Fruit fly (Drosophila melanogaster) S2 (cell line): ENCODE data around the gene Pli.

Experiments
- CG8478 ChIP-seq: fragments of >200 bp; optimal IDR thresholded peaks from 2 replicates; lab custom pipeline; 2018
- CTCF ChIP-seq, 2 experiments: fragments of >200 bp; optimal IDR thresholded peaks; 2 replicates each; lab custom pipeline; 2018

Gene Pli

dm6 chr3R:23887572-23887971, 2.3 kb downstream of the Pli start:
- no peak for TF ChIP-seq CTCF (optimal IDR thresholded peaks at IDR 0.05; lab: Kevin White, UChicago)

dm6 chr3R:23887096-23887421, 2.8 kb downstream of the Pli start:
- TF ChIP-seq CG8478 (lab: Kevin White, UChicago) (no peak), CTCF (optimal IDR thresholded peaks at IDR 0.05; lab: Kevin White, UChicago) (no peak)

dm6 chr3R:23886270-23887095, 3.4 kb downstream of the Pli start:
- TF ChIP-seq CG8478 (lab: Kevin White, UChicago) = no peak

DNA sequence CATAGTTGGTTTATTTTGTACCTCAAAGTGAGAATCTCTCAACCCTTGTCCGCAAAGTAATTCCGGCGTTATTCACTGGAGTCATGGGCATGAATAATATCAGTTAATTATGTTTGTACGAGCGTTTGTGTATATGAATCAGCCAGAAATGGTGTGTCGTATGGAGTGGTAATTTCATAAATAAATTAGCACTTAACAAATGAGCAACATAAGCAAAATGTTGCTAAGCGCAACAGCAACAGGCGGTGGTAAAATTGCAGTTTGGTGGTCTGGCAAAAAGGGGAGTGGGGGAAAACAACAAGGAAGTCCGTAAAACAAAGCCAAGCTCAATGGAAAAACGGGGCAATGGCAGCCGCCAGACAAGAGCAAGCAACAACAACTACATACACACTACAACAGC, 4.2 kb downstream of the Pli start:
- no peak for TF ChIP-seq CTCF (optimal IDR thresholded peaks at IDR 0.05; lab: Kevin White, UChicago)
- TF ChIP-seq CG8478 (lab: Kevin White, UChicago) = no peak

dm6 chr3R:23885182-23885581, 4.7 kb downstream of the Pli start:
- TF ChIP-seq CG8478 (lab: Kevin White, UChicago) (no peak), CTCF (optimal IDR thresholded peaks at IDR 0.05; lab: Kevin White, UChicago) (no peak)

- no peak for TF ChIP-seq CG8478 (lab: Kevin White, UChicago)
- no peak for TF ChIP-seq CTCF (optimal IDR thresholded peaks at IDR 0.05; lab: Kevin White, UChicago)
These were observed 5.6 kb downstream of the Pli start for dm6 chr3R:23884088-23884727.

DNA sequence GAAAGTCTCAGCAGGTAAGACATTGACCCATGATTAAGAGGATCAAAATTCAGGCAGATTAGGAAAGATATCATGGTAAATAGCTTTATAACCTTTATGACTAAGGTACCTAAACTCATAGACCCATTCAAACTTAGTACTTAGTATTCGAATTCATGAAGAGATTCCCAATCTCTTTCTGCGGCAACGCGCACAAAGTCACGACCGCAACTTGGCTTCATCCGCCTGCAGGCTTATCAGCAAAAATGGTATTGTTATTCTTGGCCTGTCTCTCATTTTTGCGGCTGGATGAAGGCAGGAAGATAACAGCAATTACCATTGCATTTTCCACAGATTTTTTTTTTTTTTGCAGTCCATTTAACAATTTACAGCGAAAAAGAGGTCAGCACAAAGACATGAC, 9.6 kb downstream of the Pli start:
- no peak for TF ChIP-seq CTCF (optimal IDR thresholded peaks at IDR 0.05; lab: Kevin White, UChicago)
- no peak for TF ChIP-seq CG8478 (lab: Kevin White, UChicago)

DNA sequence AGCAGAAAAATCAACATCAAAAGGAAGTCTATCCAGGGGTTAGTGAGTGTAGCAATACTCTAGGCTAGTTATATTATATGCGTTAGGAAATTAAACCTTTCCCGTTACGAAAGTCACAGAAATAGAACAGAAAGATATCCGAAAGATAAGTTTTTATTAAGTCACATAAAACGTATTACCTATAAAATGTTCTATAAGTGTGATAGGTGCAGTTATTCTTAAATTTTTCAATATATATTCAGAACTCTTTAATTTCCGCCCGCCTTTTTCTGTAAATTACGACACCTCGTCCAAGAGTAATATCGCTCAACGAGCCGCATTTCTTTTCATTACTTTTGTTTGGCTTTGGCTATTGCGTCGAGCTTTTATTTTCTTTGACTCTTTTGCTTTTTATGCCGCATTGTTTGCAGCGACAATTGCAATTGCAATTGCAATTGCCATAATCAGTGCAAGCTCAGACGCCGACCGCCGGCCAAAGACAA, 11.5 kb downstream of the Pli start:
- TF ChIP-seq CTCF (optimal IDR thresholded peaks at IDR 0.05; lab: Kevin White, UChicago) (no peak), CG8478 (lab: Kevin White, UChicago) (no peak)

DNA sequence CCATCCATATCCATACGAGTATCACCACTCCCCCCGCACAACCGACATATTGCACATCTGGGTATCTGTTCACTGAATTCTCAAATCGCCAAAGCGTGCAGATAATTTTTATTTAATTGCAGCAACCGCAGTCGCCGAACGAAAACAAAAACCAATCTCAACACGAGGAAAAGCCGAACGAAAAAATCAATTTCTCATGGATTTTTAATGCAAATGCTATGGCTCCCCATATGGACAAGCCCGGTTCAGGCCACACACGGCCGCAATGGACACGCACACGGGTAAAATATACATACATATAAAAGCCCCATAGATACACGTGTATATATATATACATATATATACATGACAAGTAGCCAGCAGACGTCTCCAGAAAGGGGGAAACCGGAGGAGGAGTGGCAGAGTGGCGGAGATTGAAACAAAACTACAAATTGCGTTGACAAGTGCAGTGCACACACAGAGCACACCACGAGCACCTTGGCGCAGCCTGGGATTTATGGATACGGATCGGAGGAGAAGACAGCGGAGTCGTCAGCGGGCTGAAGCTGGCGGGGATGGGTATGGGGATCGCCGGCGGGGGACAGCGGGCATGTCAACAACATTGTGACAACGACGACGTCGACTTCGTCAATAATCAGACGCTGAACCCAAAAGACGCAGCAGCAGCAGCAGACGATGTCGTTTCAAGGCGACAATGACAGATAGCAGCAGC, 12.1 kb downstream of the Pli start:
- TF ChIP-seq CTCF (optimal IDR thresholded peaks at IDR 0.05; lab: Kevin White, UChicago) (no peak), CG8478 (lab: Kevin White, UChicago) (no peak)

DNA sequence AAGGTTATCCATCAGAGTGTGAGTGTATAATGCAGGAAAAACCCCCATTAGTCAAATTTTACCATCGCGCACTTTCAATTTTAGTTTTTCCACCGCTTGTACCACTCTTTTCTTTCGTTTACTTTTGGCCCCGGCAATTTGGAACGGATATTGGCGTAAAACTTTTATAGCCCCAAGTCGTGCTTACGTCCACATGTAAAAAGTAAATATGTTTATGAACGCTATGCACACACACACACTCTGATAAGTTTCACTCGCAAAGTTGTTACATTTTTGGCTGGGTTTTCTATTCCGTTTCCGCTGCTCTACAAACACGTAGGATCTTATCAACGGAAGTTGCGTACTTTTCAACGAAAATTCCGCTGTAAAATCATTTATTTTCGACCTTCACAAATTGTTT, 13.2 kb downstream of the Pli start:
- TF ChIP-seq CG8478 (lab: Kevin White, UChicago) = no peak
- TF ChIP-seq CTCF (optimal IDR thresholded peaks at IDR 0.05; lab: Kevin White, UChicago) = no peak

- no peak for TF ChIP-seq CG8478 (lab: Kevin White, UChicago)
- no peak for TF ChIP-seq CTCF (optimal IDR thresholded peaks at IDR 0.05; lab: Kevin White, UChicago)
These were observed 15.1 kb downstream of the Pli start for dm6 chr3R:23874752-23875151.

DNA sequence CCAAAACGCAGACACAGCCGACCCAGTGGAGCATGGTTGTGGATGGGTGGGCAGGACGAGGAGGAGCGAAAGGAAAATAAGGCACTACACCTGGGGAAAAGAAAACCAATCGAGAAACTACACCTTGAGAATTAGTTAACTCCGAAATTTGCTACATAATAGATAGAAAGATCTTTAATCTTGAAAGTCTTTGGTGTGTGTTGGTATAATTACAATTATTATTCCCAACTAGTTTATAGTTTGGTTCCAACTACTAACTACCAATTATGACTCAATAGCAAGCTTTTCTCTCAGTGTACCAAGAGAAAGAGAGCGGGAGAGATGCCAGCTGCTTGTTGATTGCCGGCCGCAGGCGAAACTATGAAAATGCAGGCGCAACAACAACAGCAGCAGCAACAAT, 15.7 kb downstream of the Pli start:
- TF ChIP-seq CTCF (optimal IDR thresholded peaks at IDR 0.05; lab: Kevin White, UChicago) (no peak), CG8478 (lab: Kevin White, UChicago) (no peak)

DNA sequence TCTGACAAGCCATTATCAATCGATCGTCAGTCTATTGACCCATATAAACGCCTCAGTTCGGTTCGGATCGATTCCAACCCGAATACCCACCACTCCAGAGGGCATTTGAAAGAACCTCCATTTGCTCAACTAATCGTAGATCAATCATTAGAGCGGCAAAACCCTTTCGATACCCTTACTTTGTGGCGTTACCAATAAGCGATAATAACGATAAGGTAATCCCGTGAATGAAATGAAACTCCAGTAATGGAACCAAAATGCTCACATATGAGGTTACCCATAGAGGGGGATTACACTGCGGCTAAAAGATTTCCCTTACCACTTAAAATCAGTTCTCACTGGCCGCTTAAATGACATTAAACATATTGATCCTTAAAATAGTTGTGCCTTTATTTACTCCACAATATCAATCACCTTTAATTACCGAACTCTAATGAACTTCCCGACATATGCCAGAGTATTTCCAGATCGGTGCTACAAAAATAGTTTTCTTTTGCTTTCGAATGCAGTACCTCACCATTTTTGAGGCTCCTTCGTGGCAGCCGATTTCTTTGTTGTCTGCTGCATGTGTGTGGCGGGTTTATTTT, 17.2 kb downstream of the Pli start:
- TF ChIP-seq CG8478 (lab: Kevin White, UChicago) = no peak
- no peak for TF ChIP-seq CTCF (optimal IDR thresholded peaks at IDR 0.05; lab: Kevin White, UChicago)

DNA sequence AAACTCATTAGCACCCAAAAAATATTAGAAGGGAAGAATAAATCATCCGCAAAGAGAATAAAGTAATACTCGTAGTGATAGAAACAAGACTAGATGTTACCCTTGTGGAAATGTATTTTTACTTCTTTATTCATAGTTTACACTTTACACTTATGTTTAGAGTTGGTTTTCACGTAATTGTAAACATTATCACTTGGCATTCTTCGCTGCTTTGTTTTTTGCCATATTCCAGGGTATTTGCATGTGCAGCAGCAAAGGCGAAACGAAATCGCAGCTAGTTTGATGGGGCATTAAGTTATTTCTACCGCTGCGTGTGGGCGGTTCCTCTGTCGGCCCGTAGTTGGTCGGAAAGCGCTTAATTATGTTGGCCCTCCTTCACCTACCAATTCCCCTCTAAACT, 18.1 kb downstream of the Pli start:
- TF ChIP-seq CG8478 (lab: Kevin White, UChicago) = no peak
- no peak for TF ChIP-seq CTCF (optimal IDR thresholded peaks at IDR 0.05; lab: Kevin White, UChicago)

- TF ChIP-seq CTCF (optimal IDR thresholded peaks at IDR 0.05; lab: Kevin White, UChicago) (no peak), CG8478 (lab: Kevin White, UChicago) (no peak)
These were observed 19.9 kb downstream of the Pli start for dm6 chr3R:23869965-23870364.
